Worm (Caenorhabditis elegans) whole organism, young adult: ENCODE data around the gene sago-1.

Experiments
- Y95B8A.8 ChIP-seq: fragments of 200-800 bp; sonication (Bioruptor generic); IDR thresholded peaks from 2 replicates; pipeline ENCODE4 v1.3.6; 2022; ENCODE audit warnings: missing genetic modification reagents, missing genetic modification characterization, missing compliant biosample characterization
- ceh-79 ChIP-seq: sonication (generic microtip); optimal IDR thresholded peaks from 2 replicates; lab custom pipeline; 2017; ENCODE audit warnings: mild to moderate bottlenecking, missing genetic modification characterization, missing compliant biosample characterization
- die-1 ChIP-seq: sonication (generic microtip); optimal IDR thresholded peaks from 2 replicates; lab custom pipeline; 2016; ENCODE audit warnings: missing genotype, mild to moderate bottlenecking, missing genetic modification characterization, missing compliant biosample characterization
- dpl-1 ChIP-seq: fragments of 150-350 bp; optimal IDR thresholded peaks from 2 replicates; lab custom pipeline; 2014; ENCODE audit warnings: missing biosample characterization, missing genetic modification reagents, missing genetic modification characterization
- let-526 ChIP-seq: fragments of 200-800 bp; sonication (Bioruptor generic); IDR thresholded peaks from 2 replicates; pipeline ENCODE4 v1.3.6; 2022; ENCODE audit warnings: missing genetic modification reagents, missing genetic modification characterization, missing compliant biosample characterization
- lin-35 ChIP-seq, 3 experiments: fragments of 150-350 bp in 2 of 3; sonication (generic microtip) in 1 of 3; optimal IDR thresholded peaks; 2 replicates each; lab custom pipeline; 2014 to 2018; ENCODE audit warnings: missing biosample characterization in 3 of 3, missing genetic modification characterization in 3 of 3, missing genetic modification reagents in 3 of 3
- lin-54 ChIP-seq: fragments of 200-800 bp; sonication (Bioruptor generic); optimal IDR thresholded peaks from 2 replicates; lab custom pipeline; 2018; ENCODE audit warnings: mild to moderate bottlenecking, missing genetic modification characterization, missing compliant biosample characterization
- lir-1 ChIP-seq: fragments of 200-800 bp; sonication (Bioruptor generic); conservative IDR thresholded peaks from 2 replicates; pipeline ENCODE4 v1.3.6; 2022; ENCODE audit warnings: missing genetic modification reagents, missing genetic modification characterization, missing compliant biosample characterization
- madf-3 ChIP-seq: fragments of 200-800 bp; sonication (Bioruptor generic); IDR thresholded peaks from 2 replicates; pipeline ENCODE4 v1.3.6; 2022; ENCODE audit warnings: missing genetic modification reagents, missing genetic modification characterization, missing compliant biosample characterization
- nhr-90 ChIP-seq: sonication (generic microtip); optimal IDR thresholded peaks from 2 replicates; lab custom pipeline; 2016; ENCODE audit warnings: missing genotype, mild to moderate bottlenecking, missing genetic modification characterization, missing compliant biosample characterization
- rcor-1 ChIP-seq: fragments of 200-800 bp; sonication (Bioruptor generic); IDR thresholded peaks from 2 replicates; pipeline ENCODE4 v1.3.6; 2022; ENCODE audit warnings: missing genetic modification reagents, missing genetic modification characterization, missing compliant biosample characterization
- snpc-4 ChIP-seq, 5 experiments: fragments of 150-350 bp in 1 of 5; sonication (generic microtip) in 4 of 5; optimal IDR thresholded peaks; 2 replicates each; lab custom pipeline; 2014 to 2018; ENCODE audit warnings: missing genetic modification characterization in 5 of 5, missing biosample characterization in 3 of 5, antibody characterized with exemption in 2 of 5, mild to moderate bottlenecking in 2 of 5, missing compliant biosample characterization in 2 of 5, missing genotype in 2 of 5, moderate library complexity in 2 of 5, missing genetic modification reagents in 1 of 5
- zfh-2 ChIP-seq: fragments of 200-800 bp; sonication (Bioruptor generic); conservative IDR thresholded peaks from 2 replicates; pipeline ENCODE4 v1.3.6; 2022; ENCODE audit warnings: missing genetic modification reagents, missing genetic modification characterization, missing compliant biosample characterization

- TF ChIP-seq madf-3 (GFP tag; lab: Robert Waterston, UW), result no peak
- TF ChIP-seq die-1 (tag; lab: Kevin White, UChicago), result no peak
- TF ChIP-seq lin-54 (GFP tag; lab: Kevin White, UChicago), result no peak
- no peak for TF ChIP-seq rcor-1
- TF ChIP-seq ceh-79 (tag; lab: Kevin White, UChicago), result no peak
- no peak for TF ChIP-seq lir-1 (GFP tag; lab: Robert Waterston, UW)
- TF ChIP-seq lin-35 (GFP tag; optimal IDR thresholded peaks at IDR 0.05; lab: Kevin White, UChicago), result no peak
- TF ChIP-seq dpl-1 (GFP tag; lab: Kevin White, UChicago), result no peak
- TF ChIP-seq snpc-4 (GFP tag; optimal IDR thresholded peaks at IDR 0.05; lab: Kevin White, UChicago), result no peak
- no peak for TF ChIP-seq snpc-4 (tag; optimal IDR thresholded peaks at IDR 0.05; lab: Kevin White, UChicago)
- no peak for TF ChIP-seq Y95B8A.8
- TF ChIP-seq let-526 (GFP tag; lab: Robert Waterston, UW), result no peak
- no peak for TF ChIP-seq nhr-90 (tag; lab: Kevin White, UChicago)
- TF ChIP-seq zfh-2, result no peak
Observed at ce11 chrV:6336108-6336507, 32.5 kb downstream of the sago-1 start, which contains the start of gene T28C12.6.
